Fruit fly (Drosophila melanogaster) whole organism, embryonic: ENCODE data around the gene Muted.

ENCODE experiments used
- Abd-B ChIP-seq: fragments of 200-800 bp; sonication (Bioruptor generic); optimal IDR thresholded peaks from 2 replicates; lab custom pipeline; 2018; ENCODE audit warnings: missing biosample characterization, mild to moderate bottlenecking, missing genetic modification characterization, moderate library complexity
- Bteb2 ChIP-seq: fragments of 200-800 bp; sonication (Bioruptor generic); optimal IDR thresholded peaks from 2 replicates; lab custom pipeline; 2016; ENCODE audit warnings: missing biosample characterization, missing genetic modification characterization
- CG11723 ChIP-seq: fragments of 200-800 bp; sonication (Bioruptor generic); optimal IDR thresholded peaks from 2 replicates; lab custom pipeline; 2017; ENCODE audit warnings: missing biosample characterization, mild to moderate bottlenecking, missing genetic modification characterization
- CG14965 ChIP-seq: fragments of 200-800 bp; sonication (Bioruptor generic); optimal IDR thresholded peaks from 2 replicates; lab custom pipeline; 2016; ENCODE audit warnings: missing biosample characterization, missing genetic modification characterization, borderline replicate concordance
- CG15073 ChIP-seq: fragments of 200-800 bp; sonication (Bioruptor generic); optimal IDR thresholded peaks from 2 replicates; lab custom pipeline; 2016; ENCODE audit warnings: missing biosample characterization, missing genetic modification characterization
- CG15696 ChIP-seq: fragments of 200-800 bp; sonication (Bioruptor generic); optimal IDR thresholded peaks from 2 replicates; lab custom pipeline; 2019; ENCODE audit warnings: missing biosample characterization, mild to moderate bottlenecking, missing genetic modification characterization, moderate library complexity
- CG2129 ChIP-seq: fragments of 200-800 bp; sonication (Bioruptor generic); IDR thresholded peaks from 2 replicates; pipeline ENCODE4 v1.3.6; 2022; ENCODE audit warnings: missing biosample characterization, missing genetic modification characterization; ENCODE audit not compliant: partially characterized antibody
- CG30403 ChIP-seq: fragments of 200-800 bp; sonication (Bioruptor generic); optimal IDR thresholded peaks from 3 replicates; lab custom pipeline; 2016; ENCODE audit warnings: missing biosample characterization, missing genetic modification characterization
- CG33213 ChIP-seq: fragments of 200-800 bp; sonication (Bioruptor generic); optimal IDR thresholded peaks from 3 replicates; lab custom pipeline; 2016; ENCODE audit warnings: missing biosample characterization, missing genetic modification characterization
- CG34376 ChIP-seq: fragments of 200-800 bp; sonication (Bioruptor generic); optimal IDR thresholded peaks from 2 replicates; lab custom pipeline; 2018; ENCODE audit warnings: missing biosample characterization, mild to moderate bottlenecking, missing genetic modification characterization
- CG4328 ChIP-seq: fragments of 200-800 bp; sonication (Bioruptor generic); optimal IDR thresholded peaks from 3 replicates; lab custom pipeline; 2017; ENCODE audit warnings: missing biosample characterization, missing genetic modification reagents, missing genetic modification characterization
- CG6683 ChIP-seq: fragments of 200-800 bp; sonication (Bioruptor generic); optimal IDR thresholded peaks from 2 replicates; lab custom pipeline; 2017; ENCODE audit warnings: missing biosample characterization, mild to moderate bottlenecking, missing genetic modification characterization, missing genetic modification reagents
- CG6689 ChIP-seq: fragments of 200-800 bp; sonication (Bioruptor generic); IDR thresholded peaks from 2 replicates; pipeline ENCODE4 v1.3.6; 2022; ENCODE audit warnings: missing biosample characterization, missing genetic modification characterization
- CG8281 ChIP-seq: fragments of 200-800 bp; sonication (Bioruptor generic); optimal IDR thresholded peaks from 2 replicates; lab custom pipeline; 2018; ENCODE audit warnings: missing biosample characterization, mild to moderate bottlenecking, missing genetic modification characterization, moderate library complexity
- CG9437 ChIP-seq: fragments of 200-800 bp; sonication (Bioruptor generic); optimal IDR thresholded peaks from 2 replicates; lab custom pipeline; 2018; ENCODE audit warnings: missing biosample characterization, mild to moderate bottlenecking, missing genetic modification characterization
- Dek ChIP-seq: fragments of 200-800 bp; sonication (Bioruptor generic); optimal IDR thresholded peaks from 3 replicates; lab custom pipeline; 2019; ENCODE audit warnings: missing biosample characterization, mild to moderate bottlenecking, missing genetic modification characterization, moderate library complexity
- Doc2 ChIP-seq: fragments of 200-800 bp; sonication (Bioruptor generic); IDR thresholded peaks from 2 replicates; pipeline ENCODE4 v1.3.6; 2022; ENCODE audit warnings: missing biosample characterization, missing genetic modification characterization
- Dp ChIP-seq: fragments of 200-800 bp; sonication (Bioruptor generic); optimal IDR thresholded peaks from 2 replicates; lab custom pipeline; 2018; ENCODE audit warnings: missing biosample characterization, mild to moderate bottlenecking, missing genetic modification characterization, moderate library complexity
- Eip74EF ChIP-seq, 2 experiments: fragments of 200-800 bp in 1 of 2; fragments of >200 bp in 1 of 2; sonication (Bioruptor generic) in 1 of 2; optimal IDR thresholded peaks; 2 replicates each; lab custom pipeline; 2017 to 2019; ENCODE audit warnings: missing biosample characterization in 2 of 2, missing genetic modification characterization in 2 of 2, mild to moderate bottlenecking in 1 of 2, moderate library complexity in 1 of 2
- HmgZ ChIP-seq: fragments of 200-800 bp; sonication (Bioruptor generic); optimal IDR thresholded peaks from 2 replicates; lab custom pipeline; 2018; ENCODE audit warnings: missing biosample characterization, mild to moderate bottlenecking, missing genetic modification characterization
- NC2α ChIP-seq: fragments of 200-800 bp; sonication (Bioruptor generic); optimal IDR thresholded peaks from 2 replicates; lab custom pipeline; 2016; ENCODE audit warnings: missing biosample characterization, missing genetic modification characterization
- Usf ChIP-seq: fragments of 200-800 bp; sonication (Bioruptor generic); optimal IDR thresholded peaks from 2 replicates; lab custom pipeline; 2017; ENCODE audit warnings: missing genotype, missing biosample characterization, missing genetic modification characterization
- ara ChIP-seq: fragments of 200-800 bp; sonication (Bioruptor generic); IDR thresholded peaks from 2 replicates; pipeline ENCODE4 v1.3.6; 2022; ENCODE audit warnings: missing biosample characterization, missing genetic modification characterization
- bigmax ChIP-seq: fragments of 200-800 bp; sonication (Bioruptor generic); optimal IDR thresholded peaks from 2 replicates; lab custom pipeline; 2018; ENCODE audit warnings: missing biosample characterization, mild to moderate bottlenecking, missing genetic modification characterization
- bowl ChIP-seq: fragments of 200-800 bp; sonication (Bioruptor generic); IDR thresholded peaks from 2 replicates; pipeline ENCODE4 v1.3.6; 2022; ENCODE audit warnings: missing biosample characterization, missing genetic modification characterization
- btn ChIP-seq: fragments of 200-800 bp; sonication (Bioruptor generic); optimal IDR thresholded peaks from 2 replicates; lab custom pipeline; 2016; ENCODE audit warnings: missing biosample characterization, missing genetic modification characterization
- cas ChIP-seq: fragments of 200-800 bp; sonication (Bioruptor generic); IDR thresholded peaks from 2 replicates; pipeline ENCODE4 v1.3.6; 2022; ENCODE audit warnings: missing biosample characterization, missing genetic modification characterization
- dimm ChIP-seq: fragments of 200-800 bp; sonication (Bioruptor generic); IDR thresholded peaks from 2 replicates; pipeline ENCODE4 v1.3.6; 2022; ENCODE audit warnings: missing biosample characterization, missing genetic modification characterization
- dmrt11E ChIP-seq: fragments of 200-800 bp; sonication (Bioruptor generic); optimal IDR thresholded peaks from 3 replicates; lab custom pipeline; 2018; ENCODE audit warnings: missing biosample characterization, mild to moderate bottlenecking, missing genetic modification characterization, moderate library complexity
- ems ChIP-seq: fragments of 200-800 bp; sonication (Bioruptor generic); optimal IDR thresholded peaks from 3 replicates; lab custom pipeline; 2016; ENCODE audit warnings: missing biosample characterization, missing genetic modification characterization
- exex ChIP-seq: fragments of 200-800 bp; sonication (Bioruptor generic); optimal IDR thresholded peaks from 4 replicates; lab custom pipeline; 2018; ENCODE audit warnings: missing biosample characterization, mild to moderate bottlenecking, missing genetic modification characterization, moderate library complexity
- gcm ChIP-seq: fragments of 200-800 bp; sonication (Bioruptor generic); optimal IDR thresholded peaks from 2 replicates; lab custom pipeline; 2019; ENCODE audit warnings: missing biosample characterization, mild to moderate bottlenecking, missing genetic modification characterization, moderate library complexity
- gcm2 ChIP-seq: fragments of 200-800 bp; sonication (Bioruptor generic); optimal IDR thresholded peaks from 2 replicates; lab custom pipeline; 2016; ENCODE audit warnings: missing biosample characterization, missing genetic modification characterization
- jumu ChIP-seq: fragments of 200-800 bp; sonication (Bioruptor generic); optimal IDR thresholded peaks from 3 replicates; lab custom pipeline; 2016; ENCODE audit warnings: missing biosample characterization, missing genetic modification characterization
- kah ChIP-seq: fragments of 200-800 bp; sonication (Bioruptor generic); optimal IDR thresholded peaks from 2 replicates; lab custom pipeline; 2018; ENCODE audit warnings: missing biosample characterization, mild to moderate bottlenecking, missing genetic modification characterization
- lov ChIP-seq, 2 experiments: fragments of 200-800 bp in 1 of 2; fragments of >200 bp in 1 of 2; sonication (Bioruptor generic) in 1 of 2; IDR thresholded peaks in 1 of 2; optimal IDR thresholded peaks in 1 of 2; 2 replicates in 1 of 2; 3 replicates in 1 of 2; pipeline versions ENCODE4 v1.3.6 to Lab custom; 2017 to 2022; ENCODE audit warnings: missing biosample characterization in 1 of 2, missing genetic modification characterization in 1 of 2
- luna ChIP-seq: fragments of 200-800 bp; sonication (Bioruptor generic); optimal IDR thresholded peaks from 2 replicates; lab custom pipeline; 2016; ENCODE audit warnings: missing biosample characterization, missing genetic modification characterization
- mld ChIP-seq: fragments of 200-800 bp; sonication (Bioruptor generic); IDR thresholded peaks from 3 replicates; pipeline ENCODE4 v1.3.6; 2022; ENCODE audit warnings: missing biosample characterization, missing genetic modification characterization; ENCODE audit not compliant: partially characterized antibody
- nmo ChIP-seq: fragments of 200-800 bp; sonication (Bioruptor generic); optimal IDR thresholded peaks from 2 replicates; lab custom pipeline; 2018; ENCODE audit warnings: missing biosample characterization, mild to moderate bottlenecking, missing genetic modification characterization, moderate library complexity
- pfk ChIP-seq: fragments of 200-800 bp; sonication (Bioruptor generic); optimal IDR thresholded peaks from 2 replicates; lab custom pipeline; 2018; ENCODE audit warnings: missing biosample characterization, mild to moderate bottlenecking, missing genetic modification characterization, moderate library complexity
- pho ChIP-seq: fragments of 200-800 bp; sonication (Bioruptor generic); optimal IDR thresholded peaks from 2 replicates; lab custom pipeline; 2016; ENCODE audit warnings: missing biosample characterization, missing genetic modification characterization
- sisA ChIP-seq: fragments of 200-800 bp; sonication (Bioruptor generic); IDR thresholded peaks from 2 replicates; pipeline ENCODE4 v1.3.6; 2022; ENCODE audit warnings: missing biosample characterization, missing genetic modification characterization
- slou ChIP-seq: fragments of 200-800 bp; sonication (Bioruptor generic); optimal IDR thresholded peaks from 3 replicates; lab custom pipeline; 2016; ENCODE audit warnings: missing biosample characterization, missing genetic modification characterization
- sr ChIP-seq: fragments of 200-800 bp; sonication (Bioruptor generic); IDR thresholded peaks from 3 replicates; pipeline ENCODE4 v1.3.6; 2022; ENCODE audit warnings: missing biosample characterization, missing genetic modification characterization
- tin ChIP-seq: fragments of 200-800 bp; sonication (Bioruptor generic); optimal IDR thresholded peaks from 3 replicates; lab custom pipeline; 2016; ENCODE audit warnings: missing biosample characterization, missing genetic modification characterization
- z ChIP-seq: fragments of 200-800 bp; sonication (Bioruptor generic); IDR thresholded peaks from 3 replicates; pipeline ENCODE4 v1.3.6; 2022; ENCODE audit warnings: missing biosample characterization, missing genetic modification characterization
- zfh1 ChIP-seq: fragments of 200-800 bp; sonication (Bioruptor generic); IDR thresholded peaks from 3 replicates; pipeline ENCODE4 v1.3.6; 2022; ENCODE audit warnings: missing biosample characterization, missing genetic modification characterization
- zfh2 ChIP-seq: fragments of 200-800 bp; sonication (Bioruptor generic); optimal IDR thresholded peaks from 2 replicates; lab custom pipeline; 2016; ENCODE audit warnings: missing biosample characterization, missing genetic modification characterization

The Muted gene

dm6 chr3R:22410537-22411360, 48.3 kb downstream of the Muted start, which contains the start of the genes CG13850 and lqfR (continued):
- TF ChIP-seq NC2α (GFP tag; lab: Kevin White, UChicago) (peak; percentile 36), CG9437 (GFP tag; lab: Kevin White, UChicago) (peak; percentile 72), jumu (GFP tag; lab: Kevin White, UChicago) (peak; percentile 81), ara (GFP tag; lab: Robert Waterston, UW) (no peak), CG15696 (tag; lab: Kevin White, UChicago) (peak; percentile 51), dimm (GFP tag; lab: Robert Waterston, UW) (no peak), CG2129 (GFP tag; lab: Robert Waterston, UW) (no peak), CG6683 (peak; percentile 45), zfh2 (GFP tag; lab: Kevin White, UChicago) (peak; percentile 92), zfh1 (peak; percentile 14; the same call in 1 of the 3 replicates), sisA (GFP tag; lab: Robert Waterston, UW) (peak; percentile 58), cas (GFP tag; lab: Robert Waterston, UW) (no peak), pfk (GFP tag; lab: Kevin White, UChicago) (peak; percentile 11), CG14965 (GFP tag; lab: Kevin White, UChicago) (no peak), gcm (GFP tag; lab: Kevin White, UChicago) (no peak), ems (peak; percentile 80), Dek (tag; lab: Kevin White, UChicago) (peak; percentile 73), mld (GFP tag; lab: Robert Waterston, UW) (no peak), Abd-B (GFP tag; lab: Kevin White, UChicago) (peak; percentile 79), luna (peak; percentile 15), sr (GFP tag; lab: Robert Waterston, UW) (no peak), Bteb2 (GFP tag; lab: Kevin White, UChicago) (peak; percentile 84), CG8281 (peak; percentile 44), CG6689 (GFP tag; lab: Robert Waterston, UW) (peak; percentile 55), CG15073 (GFP tag; lab: Kevin White, UChicago) (no peak), Dp (GFP tag; lab: Kevin White, UChicago) (no peak), kah (GFP tag; lab: Kevin White, UChicago) (no peak), btn (GFP tag; lab: Kevin White, UChicago) (no peak), exex (tag; lab: Kevin White, UChicago) (no peak), z (no peak), bowl (GFP tag; lab: Robert Waterston, UW) (no peak), Doc2 (GFP tag; lab: Robert Waterston, UW) (no peak), Eip74EF (GFP tag; optimal IDR thresholded peaks at IDR 0.05; lab: Kevin White, UChicago) (no peak), CG4328 (GFP tag; lab: Kevin White, UChicago) (peak; percentile 63), dmrt11E (tag; lab: Kevin White, UChicago) (peak; percentile 68), Usf (GFP tag; lab: Kevin White, UChicago) (peak; percentile 73), nmo (GFP tag; lab: Kevin White, UChicago) (peak; percentile 87), slou (GFP tag; lab: Kevin White, UChicago) (peak; percentile 47), CG34376 (GFP tag; lab: Kevin White, UChicago) (peak; percentile 66), CG30403 (GFP tag; lab: Kevin White, UChicago) (peak; percentile 91), HmgZ (tag; lab: Kevin White, UChicago) (peak; percentile 67), CG33213 (GFP tag; lab: Kevin White, UChicago) (peak; percentile 47), bigmax (GFP tag; lab: Kevin White, UChicago) (peak; percentile 73), CG11723 (GFP tag; lab: Kevin White, UChicago) (peak; percentile 58), tin (GFP tag; lab: Kevin White, UChicago) (peak; percentile 79), gcm2 (peak; percentile 60), lov (optimal IDR thresholded peaks at IDR 0.05; lab: Kevin White, UChicago) (no peak), lov (GFP tag; IDR thresholded peaks at IDR 0.05; lab: Robert Waterston, UW) (no peak), pho (GFP tag; lab: Kevin White, UChicago) (peak; percentile 86)
